Worm (Caenorhabditis elegans) whole organism, L4 larva: ENCODE measurements around the gene sdz-15.

Source experiments
- Y48G9A.11 ChIP-seq: fragments of 200-800 bp; sonication (Bioruptor generic); IDR thresholded peaks from 2 replicates; pipeline ENCODE4 v1.3.6; 2022; ENCODE audit warnings: missing genetic modification reagents, missing genetic modification characterization, missing compliant biosample characterization
- Y5F2A.4 ChIP-seq: fragments of 200-800 bp; sonication (Bioruptor generic); optimal IDR thresholded peaks from 2 replicates; lab custom pipeline; 2018; ENCODE audit warnings: mild to moderate bottlenecking, missing genetic modification characterization, missing compliant biosample characterization
- cey-2 ChIP-seq: sonication (generic microtip); optimal IDR thresholded peaks from 3 replicates; lab custom pipeline; 2017; ENCODE audit warnings: missing genetic modification characterization, mild to moderate bottlenecking, missing compliant biosample characterization, antibody characterized with exemption, borderline replicate concordance; ENCODE audit not compliant: insufficient read depth
- egl-27 ChIP-seq: sonication (generic microtip); optimal IDR thresholded peaks from 3 replicates; lab custom pipeline; 2017; ENCODE audit warnings: missing biosample characterization, missing genetic modification reagents, missing genetic modification characterization
- fkh-10 ChIP-seq: fragments of 150-350 bp; optimal IDR thresholded peaks from 2 replicates; lab custom pipeline; 2014; ENCODE audit warnings: missing biosample characterization, missing genetic modification reagents, missing genetic modification characterization
- lim-7 ChIP-seq: fragments of 200-800 bp; sonication (Bioruptor generic); IDR thresholded peaks from 2 replicates; pipeline ENCODE4 v1.3.6; 2022; ENCODE audit warnings: missing genetic modification characterization, missing compliant biosample characterization
- lsy-2 ChIP-seq, 2 experiments: fragments of 150-350 bp in 1 of 2; sonication (generic microtip) in 1 of 2; optimal IDR thresholded peaks; 2 replicates each; lab custom pipeline; 2014 to 2017; ENCODE audit warnings: missing biosample characterization in 2 of 2, missing genetic modification characterization in 2 of 2
- skn-1 ChIP-seq: fragments of 150-350 bp; optimal IDR thresholded peaks from 2 replicates; lab custom pipeline; 2014; ENCODE audit warnings: missing biosample characterization, missing genetic modification characterization
- snpc-1.2 ChIP-seq: fragments of 200-800 bp; sonication (Bioruptor generic); IDR thresholded peaks from 2 replicates; pipeline ENCODE4 v1.3.6; 2022; ENCODE audit warnings: missing genetic modification reagents, missing genetic modification characterization, missing compliant biosample characterization
- tra-1 ChIP-seq: fragments of 200-800 bp; sonication (Bioruptor generic); IDR thresholded peaks from 2 replicates; pipeline ENCODE4 v1.3.6; 2022; ENCODE audit warnings: missing genetic modification reagents, missing genetic modification characterization, missing compliant biosample characterization
- unc-39 ChIP-seq: sonication (generic microtip); optimal IDR thresholded peaks from 2 replicates; lab custom pipeline; 2017; ENCODE audit warnings: missing biosample characterization, missing genetic modification characterization
- zfp-2 ChIP-seq: sonication (generic microtip); optimal IDR thresholded peaks from 2 replicates; lab custom pipeline; 2016; ENCODE audit warnings: mild to moderate bottlenecking, missing genetic modification characterization, missing compliant biosample characterization

DNA sequence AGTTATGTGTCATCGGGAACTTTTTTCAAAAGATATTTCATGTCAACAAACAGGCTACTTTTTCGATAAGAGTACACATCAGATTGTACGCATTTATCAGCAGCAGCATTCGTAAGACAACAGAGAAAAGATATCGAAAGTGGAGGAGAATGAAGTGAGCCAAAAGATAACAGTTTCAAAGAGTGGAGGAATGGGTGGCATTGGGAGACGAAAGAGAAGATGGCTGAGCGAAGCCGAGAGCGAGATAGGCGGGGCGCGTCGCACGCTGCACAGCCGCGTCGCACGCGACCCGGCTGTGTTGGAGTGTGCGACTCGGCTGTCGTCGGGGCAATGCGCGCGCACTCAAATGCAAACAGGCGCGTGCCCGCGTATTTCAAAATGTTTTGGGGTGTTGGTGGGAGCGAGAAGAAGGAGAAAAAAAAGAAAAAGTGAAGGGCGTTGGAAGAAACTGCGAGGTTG, 34.1 kb upstream of the sdz-15 start:
- peak; percentile 77 for TF ChIP-seq snpc-1.2
- TF ChIP-seq fkh-10 (GFP tag; lab: Kevin White, UChicago): no peak
- TF ChIP-seq skn-1 (tag; lab: Kevin White, UChicago): no peak
- TF ChIP-seq Y5F2A.4: peak; percentile 46
- TF ChIP-seq tra-1 (GFP tag; lab: Robert Waterston, UW): peak; percentile 95
- no peak for TF ChIP-seq lim-7
- TF ChIP-seq zfp-2: peak; percentile 29
- TF ChIP-seq unc-39 (tag; lab: Kevin White, UChicago): no peak
- no peak for TF ChIP-seq cey-2 (tag; lab: Kevin White, UChicago)
- TF ChIP-seq Y48G9A.11 (GFP tag; lab: Robert Waterston, UW): peak; percentile 40; the same call in 1 of the 2 replicates
- TF ChIP-seq egl-27 (tag; lab: Kevin White, UChicago): no peak
- peak; percentile 22 to 78 for TF ChIP-seq lsy-2 (tag; optimal IDR thresholded peaks at IDR 0.05; lab: Kevin White, UChicago)
